Fruit fly (Drosophila melanogaster): ENCODE measurements around the gene CG11898.

DNA sequence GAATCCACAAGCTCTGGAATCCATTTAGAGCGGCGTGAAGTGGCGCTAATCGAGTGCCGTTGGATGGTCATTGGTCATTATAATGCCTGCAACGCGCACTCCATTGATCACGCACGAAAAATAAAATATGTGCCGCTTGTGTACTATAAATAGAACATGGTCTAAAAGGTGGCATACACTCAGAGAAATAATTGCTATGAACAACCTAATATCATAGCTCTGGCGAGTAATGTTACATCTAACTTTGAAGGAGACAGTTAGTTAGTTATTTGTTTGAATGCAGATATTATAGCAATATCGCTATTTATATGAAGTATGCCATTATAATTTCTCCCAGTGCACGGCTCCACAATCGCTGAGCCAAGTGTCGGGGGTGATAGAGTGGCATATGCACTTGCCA, 25.5 kb downstream of the CG11898 start:
- TF ChIP-seq CG5204 (GFP tag; optimal IDR thresholded peaks at IDR 0.05), result no peak
- TF ChIP-seq CG7101 (tag; optimal IDR thresholded peaks at IDR 0.05), result no peak
- no peak for TF ChIP-seq Mnt (GFP tag; optimal IDR thresholded peaks at IDR 0.05)
